Worm (Caenorhabditis elegans) whole organism, late embryonic: ENCODE results near the gene acr-24.
"Not testable (repeated sequence)": the region's sequence is repeated elsewhere in the genome, so short reads cannot be mapped to it uniquely, and the experiment has no call there.

ENCODE experiments used
- C08G9.2 ChIP-seq: sonication (generic microtip); optimal IDR thresholded peaks from 2 replicates; lab custom pipeline; 2016; ENCODE audit warnings: mild to moderate bottlenecking, missing genetic modification characterization, moderate library complexity, missing compliant biosample characterization
- K02D7.2 ChIP-seq: sonication (generic microtip); optimal IDR thresholded peaks from 2 replicates; lab custom pipeline; 2017; ENCODE audit warnings: mild to moderate bottlenecking, missing genetic modification characterization, missing compliant biosample characterization
- ahr-1 ChIP-seq: sonication (generic microtip); optimal IDR thresholded peaks from 2 replicates; lab custom pipeline; 2016; ENCODE audit warnings: missing genetic modification characterization, missing compliant biosample characterization
- ceh-14 ChIP-seq: sonication (generic microtip); optimal IDR thresholded peaks from 2 replicates; lab custom pipeline; 2016; ENCODE audit warnings: missing genotype, missing genetic modification characterization, missing compliant biosample characterization
- ceh-19 ChIP-seq: fragments of 200-800 bp; sonication (Bioruptor generic); optimal IDR thresholded peaks from 2 replicates; lab custom pipeline; 2018; ENCODE audit warnings: mild to moderate bottlenecking, missing genetic modification characterization, missing compliant biosample characterization
- ceh-2 ChIP-seq: sonication (generic microtip); optimal IDR thresholded peaks from 2 replicates; lab custom pipeline; 2016; ENCODE audit warnings: missing genotype, missing genetic modification characterization, missing compliant biosample characterization
- ceh-22 ChIP-seq: sonication (generic microtip); optimal IDR thresholded peaks from 2 replicates; lab custom pipeline; 2017; ENCODE audit warnings: missing biosample characterization, missing genetic modification characterization
- ceh-24 ChIP-seq: sonication (generic microtip); optimal IDR thresholded peaks from 2 replicates; lab custom pipeline; 2016; ENCODE audit warnings: mild to moderate bottlenecking, missing genetic modification characterization, missing compliant biosample characterization
- ceh-30 ChIP-seq: fragments of 150-350 bp; optimal IDR thresholded peaks from 2 replicates; lab custom pipeline; 2014; ENCODE audit warnings: missing biosample characterization, missing genetic modification characterization
- ceh-31 ChIP-seq: sonication (generic microtip); optimal IDR thresholded peaks from 2 replicates; lab custom pipeline; 2016; ENCODE audit warnings: missing genetic modification characterization, missing compliant biosample characterization
- ceh-34 ChIP-seq: sonication (generic microtip); optimal IDR thresholded peaks from 2 replicates; lab custom pipeline; 2016; ENCODE audit warnings: mild to moderate bottlenecking, missing genetic modification characterization, missing compliant biosample characterization
- ceh-45 ChIP-seq: fragments of 200-800 bp; sonication (Bioruptor generic); IDR thresholded peaks from 2 replicates; pipeline ENCODE4 v1.3.6; 2022; ENCODE audit warnings: missing genetic modification reagents, missing genetic modification characterization, missing compliant biosample characterization
- ceh-9 ChIP-seq: sonication (generic microtip); optimal IDR thresholded peaks from 2 replicates; lab custom pipeline; 2016; ENCODE audit warnings: mild to moderate bottlenecking, missing genetic modification characterization, inconsistent platforms, missing compliant biosample characterization
- eyg-1 ChIP-seq: sonication (generic microtip); optimal IDR thresholded peaks from 2 replicates; lab custom pipeline; 2016; ENCODE audit warnings: missing genotype, missing genetic modification characterization, missing compliant biosample characterization
- fkh-10 ChIP-seq: fragments of 150-350 bp; optimal IDR thresholded peaks from 2 replicates; lab custom pipeline; 2014; ENCODE audit warnings: missing biosample characterization, missing genetic modification reagents, missing genetic modification characterization
- hlh-13 ChIP-seq: fragments of 200-800 bp; sonication (Bioruptor generic); optimal IDR thresholded peaks from 2 replicates; lab custom pipeline; 2018; ENCODE audit warnings: mild to moderate bottlenecking, missing genetic modification characterization, missing compliant biosample characterization
- hlh-30 ChIP-seq: sonication (generic microtip); optimal IDR thresholded peaks from 2 replicates; lab custom pipeline; 2017; ENCODE audit warnings: antibody characterized with exemption, missing genetic modification characterization, missing compliant biosample characterization; ENCODE audit not compliant: insufficient read depth
- hlh-8 ChIP-seq: sonication (generic microtip); optimal IDR thresholded peaks from 2 replicates; lab custom pipeline; 2016; ENCODE audit warnings: missing genotype, missing genetic modification characterization, missing compliant biosample characterization
- lim-6 ChIP-seq: sonication (generic microtip); optimal IDR thresholded peaks from 2 replicates; lab custom pipeline; 2016; ENCODE audit warnings: missing genetic modification characterization, missing compliant biosample characterization
- lin-11 ChIP-seq: fragments of 200-800 bp; sonication (Bioruptor generic); optimal IDR thresholded peaks from 2 replicates; lab custom pipeline; 2018; ENCODE audit warnings: mild to moderate bottlenecking, missing genetic modification characterization, missing compliant biosample characterization
- madf-2 ChIP-seq: sonication (generic microtip); optimal IDR thresholded peaks from 2 replicates; lab custom pipeline; 2017; ENCODE audit warnings: missing genetic modification characterization, missing compliant biosample characterization
- nfya-1 ChIP-seq: sonication (generic microtip); optimal IDR thresholded peaks from 2 replicates; lab custom pipeline; 2017; ENCODE audit warnings: missing genetic modification characterization, mild to moderate bottlenecking, missing compliant biosample characterization, antibody characterized with exemption, moderate library complexity
- nhr-11 ChIP-seq: fragments of 150-350 bp; optimal IDR thresholded peaks from 2 replicates; lab custom pipeline; 2014; ENCODE audit warnings: missing biosample characterization, missing genetic modification characterization
- pag-3 ChIP-seq: sonication (generic microtip); optimal IDR thresholded peaks from 2 replicates; lab custom pipeline; 2016; ENCODE audit warnings: missing compliant biosample characterization, missing genetic modification characterization, borderline replicate concordance
- pat-9 ChIP-seq: fragments of 200-800 bp; sonication (Bioruptor generic); optimal IDR thresholded peaks from 2 replicates; lab custom pipeline; 2018; ENCODE audit warnings: mild to moderate bottlenecking, missing genetic modification characterization, moderate library complexity, missing compliant biosample characterization
- pax-1 ChIP-seq: fragments of 150-350 bp; optimal IDR thresholded peaks from 2 replicates; lab custom pipeline; 2014; ENCODE audit warnings: missing biosample characterization, missing genetic modification characterization
- ref-2 ChIP-seq: sonication (generic microtip); optimal IDR thresholded peaks from 2 replicates; lab custom pipeline; 2016; ENCODE audit warnings: missing genetic modification characterization, missing compliant biosample characterization
- sox-2 ChIP-seq: fragments of 200-800 bp; sonication (Bioruptor generic); IDR thresholded peaks from 2 replicates; pipeline ENCODE4 v1.3.6; 2022; ENCODE audit warnings: missing genetic modification reagents, missing genetic modification characterization, missing compliant biosample characterization
- sox-4 ChIP-seq: sonication (generic microtip); optimal IDR thresholded peaks from 2 replicates; lab custom pipeline; 2017; ENCODE audit warnings: mild to moderate bottlenecking, missing genetic modification characterization, inconsistent platforms, missing compliant biosample characterization
- unc-3 ChIP-seq, 2 experiments: fragments of 200-800 bp in 1 of 2; sonication (Bioruptor generic) in 1 of 2; sonication (generic microtip) in 1 of 2; conservative IDR thresholded peaks in 1 of 2; optimal IDR thresholded peaks in 1 of 2; 2 replicates each; pipeline versions ENCODE4 v1.3.6 to Lab custom; 2016 to 2022; ENCODE audit warnings: missing compliant biosample characterization in 2 of 2, missing genetic modification characterization in 2 of 2, missing genetic modification reagents in 1 of 2
- unc-42 ChIP-seq: sonication (generic microtip); optimal IDR thresholded peaks from 2 replicates; lab custom pipeline; 2016; ENCODE audit warnings: missing genotype, missing genetic modification characterization, missing compliant biosample characterization
- unc-86 ChIP-seq: sonication (generic microtip); optimal IDR thresholded peaks from 2 replicates; lab custom pipeline; 2016; ENCODE audit warnings: missing genetic modification characterization, missing compliant biosample characterization
- zip-5 ChIP-seq: sonication (generic microtip); optimal IDR thresholded peaks from 2 replicates; lab custom pipeline; 2016; ENCODE audit warnings: missing genetic modification characterization, missing compliant biosample characterization
- ztf-16 ChIP-seq: sonication (generic microtip); optimal IDR thresholded peaks from 2 replicates; lab custom pipeline; 2017; ENCODE audit warnings: missing genetic modification characterization, missing compliant biosample characterization

Gene acr-24

ce11 chrIV:15473588-15474271, 23.6 kb upstream of the acr-24 start, which contains the start of gene Y73F8A.26:
Gene Y73F8A.26, plus strand, starts transcription at chrIV:15473660.
- TF ChIP-seq hlh-8 (peak; percentile 71), zip-5 (tag; lab: Kevin White, UChicago) (no peak)

DNA sequence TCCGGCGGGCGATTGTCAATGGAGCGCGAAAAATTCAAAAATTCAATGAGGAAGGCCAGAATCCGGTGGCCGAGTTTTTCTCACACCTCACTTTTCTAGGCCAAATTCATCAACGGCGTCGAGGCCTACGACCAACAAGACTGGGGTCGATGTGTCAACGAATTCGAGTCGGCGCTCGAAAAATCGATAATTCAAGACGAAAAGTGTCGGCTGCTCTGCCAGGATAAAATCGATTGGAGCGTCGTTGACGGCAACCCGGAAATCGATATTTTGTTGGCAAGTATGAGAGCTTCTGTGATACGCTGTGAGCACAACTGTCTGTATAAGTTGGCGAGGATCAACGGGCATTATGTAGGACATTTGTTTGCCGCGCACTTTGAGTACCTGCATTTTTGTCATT, 21.5 kb upstream of the acr-24 start:
- TF ChIP-seq hlh-13 (GFP tag; lab: Kevin White, UChicago), result no peak
- no peak for TF ChIP-seq ceh-19 (GFP tag; lab: Kevin White, UChicago)
- TF ChIP-seq ceh-30 (tag; lab: Kevin White, UChicago), result no peak
- no peak for TF ChIP-seq pat-9 (tag; lab: Kevin White, UChicago)
- no peak for TF ChIP-seq nfya-1 (tag; lab: Kevin White, UChicago)
- no peak for TF ChIP-seq unc-3 (GFP tag; conservative IDR thresholded peaks at IDR 0.05; lab: Robert Waterston, UW)
- no peak for TF ChIP-seq unc-3 (tag; optimal IDR thresholded peaks at IDR 0.05; lab: Kevin White, UChicago)
- TF ChIP-seq K02D7.2 (tag; lab: Kevin White, UChicago), result no peak
- no peak for TF ChIP-seq ceh-31 (tag; lab: Kevin White, UChicago)
- TF ChIP-seq eyg-1, result no peak
- no peak for TF ChIP-seq ceh-34 (tag; lab: Kevin White, UChicago)
- TF ChIP-seq lim-6 (tag; lab: Kevin White, UChicago), result no peak
- TF ChIP-seq sox-2 (GFP tag; lab: Robert Waterston, UW), result no peak
- TF ChIP-seq lin-11 (tag; lab: Kevin White, UChicago), result no peak
- no peak for TF ChIP-seq ahr-1
- TF ChIP-seq unc-42 (tag; lab: Kevin White, UChicago), result no peak

ce11 chrIV:15476369-15476768, 21.0 kb upstream of the acr-24 start:
- no peak for TF ChIP-seq pag-3
- TF ChIP-seq C08G9.2 (tag; lab: Kevin White, UChicago), result no peak
- no peak for TF ChIP-seq ceh-45 (GFP tag; lab: Robert Waterston, UW)
- no peak for TF ChIP-seq ceh-22
- TF ChIP-seq unc-86, result no peak
- no peak for TF ChIP-seq ceh-9
- TF ChIP-seq unc-42 (tag; lab: Kevin White, UChicago), result no peak
- TF ChIP-seq pax-1, result no peak
- TF ChIP-seq madf-2 (tag; lab: Kevin White, UChicago), result no peak
- no peak for TF ChIP-seq ceh-14 (tag; lab: Kevin White, UChicago)

- TF ChIP-seq ceh-9; zip-5 (tag; lab: Kevin White, UChicago); sox-4: not testable (repeated sequence)
These were observed 24.0 kb downstream of the acr-24 start, which contains the start of gene Y73F8A.32 for ce11 chrIV:15521342-15521741. Gene Y73F8A.32, minus strand, starts transcription at chrIV:15521442.

- TF ChIP-seq ztf-16 (tag; lab: Kevin White, UChicago) (no peak), hlh-30 (tag; lab: Kevin White, UChicago) (no peak), ref-2 (no peak), lim-6 (tag; lab: Kevin White, UChicago) (no peak), ceh-2 (tag; lab: Kevin White, UChicago) (no peak), ceh-24 (tag; lab: Kevin White, UChicago) (no peak), fkh-10 (no peak), nhr-11 (no peak)
These were observed 26.3 kb downstream of the acr-24 start for ce11 chrIV:15523700-15524099.
